Worm (Caenorhabditis elegans) whole organism, L4 larva: Measurements from ENCODE around the gene nhr-260.

Experiments used
- F10B5.3 ChIP-seq: sonication (generic microtip); optimal IDR thresholded peaks from 2 replicates; lab custom pipeline; 2016; ENCODE audit warnings: mild to moderate bottlenecking, missing genetic modification characterization, missing compliant biosample characterization
- F26F4.8 ChIP-seq: fragments of 200-800 bp; sonication (Bioruptor generic); conservative IDR thresholded peaks from 2 replicates; pipeline ENCODE4 v1.3.6; 2022; ENCODE audit warnings: missing genetic modification characterization, missing compliant biosample characterization
- F37D6.2 ChIP-seq: sonication (generic microtip); optimal IDR thresholded peaks from 2 replicates; lab custom pipeline; 2016; ENCODE audit warnings: mild to moderate bottlenecking, missing genetic modification characterization, missing compliant biosample characterization
- F49E8.2 ChIP-seq: sonication (generic microtip); optimal IDR thresholded peaks from 2 replicates; lab custom pipeline; 2016; ENCODE audit warnings: missing compliant biosample characterization, mild to moderate bottlenecking, missing genetic modification characterization, borderline replicate concordance
- T20F7.1 ChIP-seq: fragments of 200-800 bp; sonication (Bioruptor generic); optimal IDR thresholded peaks from 2 replicates; lab custom pipeline; 2018; ENCODE audit warnings: mild to moderate bottlenecking, missing genetic modification characterization, missing compliant biosample characterization
- Y48G9A.11 ChIP-seq: fragments of 200-800 bp; sonication (Bioruptor generic); IDR thresholded peaks from 2 replicates; pipeline ENCODE4 v1.3.6; 2022; ENCODE audit warnings: missing genetic modification reagents, missing genetic modification characterization, missing compliant biosample characterization
- ZK546.5 ChIP-seq, 2 experiments: sonication (generic microtip); optimal IDR thresholded peaks; 2 replicates each; lab custom pipeline; 2017; ENCODE audit warnings: missing biosample characterization in 2 of 2, missing genetic modification characterization in 2 of 2
- arid-1 ChIP-seq: fragments of 200-800 bp; sonication (Bioruptor generic); conservative IDR thresholded peaks from 2 replicates; pipeline ENCODE4 v1.3.6; 2022; ENCODE audit warnings: missing genetic modification reagents, missing genetic modification characterization, missing compliant biosample characterization
- attf-4 ChIP-seq: sonication (generic microtip); optimal IDR thresholded peaks from 3 replicates; lab custom pipeline; 2017; ENCODE audit warnings: missing biosample characterization, missing genetic modification characterization
- ceh-44 ChIP-seq: fragments of 200-800 bp; sonication (Bioruptor generic); IDR thresholded peaks from 2 replicates; pipeline ENCODE4 v1.3.6; 2022; ENCODE audit warnings: missing genetic modification reagents, missing genetic modification characterization, missing compliant biosample characterization
- ceh-82 ChIP-seq: sonication (generic microtip); optimal IDR thresholded peaks from 2 replicates; lab custom pipeline; 2017; ENCODE audit warnings: missing biosample characterization, missing genetic modification characterization
- cey-2 ChIP-seq: sonication (generic microtip); optimal IDR thresholded peaks from 3 replicates; lab custom pipeline; 2017; ENCODE audit warnings: missing genetic modification characterization, mild to moderate bottlenecking, missing compliant biosample characterization, antibody characterized with exemption, borderline replicate concordance; ENCODE audit not compliant: insufficient read depth
- ctbp-1 ChIP-seq: fragments of 200-800 bp; sonication (Bioruptor generic); IDR thresholded peaks from 2 replicates; pipeline ENCODE4 v1.3.6; 2022; ENCODE audit warnings: missing genetic modification reagents, missing genetic modification characterization, missing compliant biosample characterization
- daf-12 ChIP-seq: fragments of 150-350 bp; optimal IDR thresholded peaks from 2 replicates; lab custom pipeline; 2014; ENCODE audit warnings: missing biosample characterization, missing genetic modification reagents, missing genetic modification characterization
- daf-16 ChIP-seq, 3 experiments: sonication (generic microtip); optimal IDR thresholded peaks; 2 replicates each; lab custom pipeline; 2016 to 2017; ENCODE audit warnings: missing genetic modification characterization in 3 of 3, missing genetic modification reagents in 3 of 3, mild to moderate bottlenecking in 2 of 3, missing compliant biosample characterization in 2 of 3, missing biosample characterization in 1 of 3, moderate library complexity in 1 of 3
- dmd-8 ChIP-seq: fragments of 200-800 bp; sonication (Bioruptor generic); IDR thresholded peaks from 2 replicates; pipeline ENCODE4 v1.3.6; 2022; ENCODE audit warnings: missing genetic modification characterization, missing compliant biosample characterization
- dmd-9 ChIP-seq: fragments of 200-800 bp; sonication (Bioruptor generic); IDR thresholded peaks from 2 replicates; pipeline ENCODE4 v1.3.6; 2022; ENCODE audit warnings: missing genetic modification reagents, missing genetic modification characterization, missing compliant biosample characterization
- dpl-1 ChIP-seq: fragments of 150-350 bp; optimal IDR thresholded peaks from 2 replicates; lab custom pipeline; 2014; ENCODE audit warnings: missing biosample characterization, missing genetic modification reagents, missing genetic modification characterization
- duxl-1 ChIP-seq: sonication (generic microtip); optimal IDR thresholded peaks from 2 replicates; lab custom pipeline; 2016; ENCODE audit warnings: mild to moderate bottlenecking, missing genetic modification characterization, moderate library complexity, missing compliant biosample characterization; ENCODE audit not compliant: poor library complexity
- egl-43 ChIP-seq: fragments of 200-800 bp; sonication (Bioruptor generic); IDR thresholded peaks from 2 replicates; pipeline ENCODE4 v1.3.6; 2022; ENCODE audit warnings: missing genetic modification reagents, missing genetic modification characterization, missing compliant biosample characterization
- fos-1 ChIP-seq: fragments of 150-350 bp; optimal IDR thresholded peaks from 2 replicates; lab custom pipeline; 2014; ENCODE audit warnings: missing biosample characterization, missing genetic modification characterization
- hlh-11 ChIP-seq: fragments of 200-800 bp; sonication (Bioruptor generic); optimal IDR thresholded peaks from 2 replicates; lab custom pipeline; 2018; ENCODE audit warnings: mild to moderate bottlenecking, missing genetic modification characterization, missing compliant biosample characterization
- lim-7 ChIP-seq: fragments of 200-800 bp; sonication (Bioruptor generic); IDR thresholded peaks from 2 replicates; pipeline ENCODE4 v1.3.6; 2022; ENCODE audit warnings: missing genetic modification characterization, missing compliant biosample characterization
- lin-1 ChIP-seq: fragments of 200-800 bp; sonication (Bioruptor generic); IDR thresholded peaks from 2 replicates; pipeline ENCODE4 v1.3.6; 2022; ENCODE audit warnings: missing genetic modification reagents, missing genetic modification characterization, missing compliant biosample characterization
- lin-15B ChIP-seq: fragments of 150-350 bp; sonication (generic microtip); optimal IDR thresholded peaks from 3 replicates; lab custom pipeline; 2014; ENCODE audit warnings: missing biosample characterization, missing genetic modification characterization
- lin-29 ChIP-seq: fragments of 200-800 bp; sonication (Bioruptor generic); IDR thresholded peaks from 2 replicates; pipeline ENCODE4 v1.3.6; 2022; ENCODE audit warnings: missing genetic modification reagents, missing genetic modification characterization, missing compliant biosample characterization
- madf-5 ChIP-seq, 2 experiments: fragments of 200-800 bp; sonication (Bioruptor generic); IDR thresholded peaks; 2 replicates each; pipeline ENCODE4 v1.3.6; 2022; ENCODE audit warnings: missing compliant biosample characterization in 2 of 2, missing genetic modification characterization in 2 of 2
- mdt-29 ChIP-seq: fragments of 200-800 bp; sonication (Bioruptor generic); IDR thresholded peaks from 2 replicates; pipeline ENCODE4 v1.3.6; 2022; ENCODE audit warnings: missing genetic modification reagents, missing genetic modification characterization, missing compliant biosample characterization
- mes-2 ChIP-seq: sonication (generic microtip); optimal IDR thresholded peaks from 2 replicates; lab custom pipeline; 2016; ENCODE audit warnings: missing genotype, mild to moderate bottlenecking, missing genetic modification characterization, missing compliant biosample characterization; ENCODE audit not compliant: poor library complexity, severe bottlenecking
- nhr-11 ChIP-seq: fragments of 150-350 bp; optimal IDR thresholded peaks from 2 replicates; lab custom pipeline; 2014; ENCODE audit warnings: missing biosample characterization, missing genetic modification characterization
- nhr-111 ChIP-seq: fragments of 200-800 bp; sonication (Bioruptor generic); optimal IDR thresholded peaks from 2 replicates; lab custom pipeline; 2018; ENCODE audit warnings: mild to moderate bottlenecking, missing genetic modification characterization, missing compliant biosample characterization
- nhr-237 ChIP-seq: sonication (generic microtip); optimal IDR thresholded peaks from 2 replicates; lab custom pipeline; 2017; ENCODE audit warnings: missing biosample characterization, missing genetic modification characterization
- nhr-41 ChIP-seq: fragments of 200-800 bp; sonication (Bioruptor generic); IDR thresholded peaks from 2 replicates; pipeline ENCODE4 v1.3.6; 2022; ENCODE audit warnings: missing genetic modification reagents, missing genetic modification characterization, missing compliant biosample characterization
- nhr-76 ChIP-seq: fragments of 150-350 bp; optimal IDR thresholded peaks from 2 replicates; lab custom pipeline; 2014; ENCODE audit warnings: missing biosample characterization, missing genetic modification characterization
- nhr-77 ChIP-seq: fragments of 150-350 bp; optimal IDR thresholded peaks from 2 replicates; lab custom pipeline; 2014; ENCODE audit warnings: missing biosample characterization, missing genetic modification characterization
- php-3 ChIP-seq: fragments of 200-800 bp; sonication (Bioruptor generic); IDR thresholded peaks from 2 replicates; pipeline ENCODE4 v1.3.6; 2022; ENCODE audit warnings: missing genetic modification reagents, missing genetic modification characterization, missing compliant biosample characterization
- pqm-1 ChIP-seq: sonication (generic microtip); optimal IDR thresholded peaks from 2 replicates; lab custom pipeline; 2017; ENCODE audit warnings: missing biosample characterization, missing genetic modification characterization
- rbr-2 ChIP-seq: sonication (generic microtip); optimal IDR thresholded peaks from 2 replicates; lab custom pipeline; 2016; ENCODE audit warnings: missing genotype, missing genetic modification characterization, missing compliant biosample characterization
- snpc-1.2 ChIP-seq: fragments of 200-800 bp; sonication (Bioruptor generic); IDR thresholded peaks from 2 replicates; pipeline ENCODE4 v1.3.6; 2022; ENCODE audit warnings: missing genetic modification reagents, missing genetic modification characterization, missing compliant biosample characterization
- snpc-4 ChIP-seq: fragments of 150-350 bp; optimal IDR thresholded peaks from 2 replicates; lab custom pipeline; 2014; ENCODE audit warnings: missing biosample characterization, missing genetic modification characterization
- spr-1 ChIP-seq: sonication (generic microtip); optimal IDR thresholded peaks from 2 replicates; lab custom pipeline; 2016; ENCODE audit warnings: mild to moderate bottlenecking, missing genetic modification characterization, missing compliant biosample characterization
- spr-3 ChIP-seq: fragments of 200-800 bp; sonication (Bioruptor generic); optimal IDR thresholded peaks from 2 replicates; lab custom pipeline; 2018; ENCODE audit warnings: mild to moderate bottlenecking, missing genetic modification characterization, missing compliant biosample characterization
- tra-1 ChIP-seq: fragments of 200-800 bp; sonication (Bioruptor generic); IDR thresholded peaks from 2 replicates; pipeline ENCODE4 v1.3.6; 2022; ENCODE audit warnings: missing genetic modification reagents, missing genetic modification characterization, missing compliant biosample characterization
- unc-39 ChIP-seq: sonication (generic microtip); optimal IDR thresholded peaks from 2 replicates; lab custom pipeline; 2017; ENCODE audit warnings: missing biosample characterization, missing genetic modification characterization
- unc-62 ChIP-seq, 3 experiments: fragments of 150-350 bp in 1 of 3; sonication (generic microtip); optimal IDR thresholded peaks in 2 of 3; peaks in 1 of 3; 1 replicate in 1 of 3; 2 replicates in 2 of 3; lab custom pipeline; 2014 to 2017; ENCODE audit warnings: missing biosample characterization in 3 of 3, missing genetic modification characterization in 3 of 3, missing genetic modification reagents in 3 of 3, missing genotype in 1 of 3
- zfp-3 ChIP-seq: fragments of 200-800 bp; sonication (Bioruptor generic); conservative IDR thresholded peaks from 2 replicates; pipeline ENCODE4 v1.3.6; 2022; ENCODE audit warnings: missing genetic modification reagents, missing genetic modification characterization, missing compliant biosample characterization
- zip-11 ChIP-seq: fragments of 200-800 bp; sonication (Bioruptor generic); IDR thresholded peaks from 2 replicates; pipeline ENCODE4 v1.3.6; 2022; ENCODE audit warnings: missing genetic modification characterization, missing compliant biosample characterization
- ztf-11 ChIP-seq: fragments of 150-350 bp; optimal IDR thresholded peaks from 2 replicates; lab custom pipeline; 2014; ENCODE audit warnings: missing biosample characterization, missing genetic modification characterization
- ztf-7 ChIP-seq: fragments of 150-350 bp; optimal IDR thresholded peaks from 2 replicates; lab custom pipeline; 2014; ENCODE audit warnings: missing biosample characterization, missing genetic modification characterization

nhr-260 gene

ce11 chrV:1471078-1471969 is 40.1 kb downstream of the nhr-260 start (continued):
- TF ChIP-seq pqm-1 (tag; lab: Kevin White, UChicago) (no peak), snpc-1.2 (no peak), mdt-29 (GFP tag; lab: Robert Waterston, UW) (no peak), unc-39 (tag; lab: Kevin White, UChicago) (no peak), lim-7 (0 out of 2 replicates have a peak, but pooled peaks have one; percentile 41), ztf-11 (tag; lab: Kevin White, UChicago) (no peak), php-3 (no peak), tra-1 (GFP tag; lab: Robert Waterston, UW) (no peak), nhr-111 (GFP tag; lab: Kevin White, UChicago) (no peak), Y48G9A.11 (GFP tag; lab: Robert Waterston, UW) (no peak), ceh-44 (GFP tag; lab: Robert Waterston, UW) (no peak), dpl-1 (GFP tag; lab: Kevin White, UChicago) (peak; percentile 87), fos-1 (tag; lab: Kevin White, UChicago) (no peak), mes-2 (tag; lab: Kevin White, UChicago) (peak; percentile 77), F37D6.2 (tag; lab: Kevin White, UChicago) (peak; percentile 18), attf-4 (no peak), arid-1 (GFP tag; lab: Robert Waterston, UW) (no peak), unc-62 (GFP tag; optimal IDR thresholded peaks at IDR 0.05 in 1 of 2; lab: Kevin White, UChicago) (peak in 1 of 2 experiments; percentile 9), unc-62 (tag; optimal IDR thresholded peaks at IDR 0.05; lab: Kevin White, UChicago) (no peak), nhr-77 (tag; lab: Kevin White, UChicago) (peak; percentile 70), F10B5.3 (tag; lab: Kevin White, UChicago) (no peak), lin-1 (GFP tag; lab: Robert Waterston, UW) (no peak), rbr-2 (peak; percentile 7), zfp-3 (GFP tag; lab: Robert Waterston, UW) (no peak), dmd-9 (GFP tag; lab: Robert Waterston, UW) (no peak), nhr-11 (tag; lab: Kevin White, UChicago) (peak; percentile 17), dmd-8 (no peak), egl-43 (GFP tag; lab: Robert Waterston, UW) (no peak), lin-15B (tag; lab: Kevin White, UChicago) (no peak), nhr-237 (tag; lab: Kevin White, UChicago) (no peak), nhr-76 (tag; lab: Kevin White, UChicago) (no peak), cey-2 (tag; lab: Kevin White, UChicago) (no peak), snpc-4 (tag; lab: Kevin White, UChicago) (no peak), spr-3 (GFP tag; lab: Kevin White, UChicago) (no peak), daf-12 (tag; lab: Kevin White, UChicago) (no peak), ZK546.5 (tag; optimal IDR thresholded peaks at IDR 0.05; lab: Kevin White, UChicago) (no peak), lin-29 (GFP tag; lab: Robert Waterston, UW) (no peak), madf-5 (GFP tag; IDR thresholded peaks at IDR 0.05; lab: Robert Waterston, UW) (no peak), zip-11 (no peak), ctbp-1 (GFP tag; lab: Robert Waterston, UW) (0 out of 2 replicates have a peak, but pooled peaks have one; percentile 16), ceh-82 (tag; lab: Kevin White, UChicago) (no peak), nhr-41 (GFP tag; lab: Robert Waterston, UW) (no peak), T20F7.1 (no peak), ztf-7 (tag; lab: Kevin White, UChicago) (no peak), spr-1 (tag; lab: Kevin White, UChicago) (no peak), F49E8.2 (tag; lab: Kevin White, UChicago) (no peak), duxl-1 (tag; lab: Kevin White, UChicago) (no peak), F26F4.8 (GFP tag; lab: Robert Waterston, UW) (no peak), hlh-11 (peak; percentile 7), daf-16 (GFP tag; optimal IDR thresholded peaks at IDR 0.05; lab: Kevin White, UChicago) (no peak), daf-16 (tag; optimal IDR thresholded peaks at IDR 0.05; lab: Kevin White, UChicago) (peak; percentile 61)
